Comparison of ENCODE assay signal across 1 fruit fly cellular context in genomic region chr3L:299952-300605, dm6.
TF ChIP-seq lines count a peak whose summit lies in the region.

No protein-coding gene starts in this region.

TF ChIP-seq in whole organism, embryonic, 481 proteins besides CTCF, POLR2A, EP300 and RAD21 (continued from another document):
- no peak for TF ChIP-seq vvl (GFP tag; IDR thresholded peaks at IDR 0.05; lab: Robert Waterston, UW)
- TF ChIP-seq Sry-δ (GFP tag; optimal IDR thresholded peaks at IDR 0.05; lab: Kevin White, UChicago), result no peak
- TF ChIP-seq CG1602 (GFP tag; optimal IDR thresholded peaks at IDR 0.05; lab: Kevin White, UChicago), result no peak
- TF ChIP-seq CG18262 (tag; optimal IDR thresholded peaks at IDR 0.05; lab: Kevin White, UChicago), result no peak
- TF ChIP-seq CG32772 (GFP tag; IDR thresholded peaks at IDR 0.05; lab: Robert Waterston, UW), result no peak
- TF ChIP-seq CG17912 (GFP tag; optimal IDR thresholded peaks at IDR 0.05; lab: Kevin White, UChicago), result no peak
- TF ChIP-seq zen (tag; optimal IDR thresholded peaks at IDR 0.05; lab: Kevin White, UChicago), result peak; percentile 20
- no peak for TF ChIP-seq az2 (GFP tag; optimal IDR thresholded peaks at IDR 0.05; lab: Kevin White, UChicago)
- no peak for TF ChIP-seq CG14860 (GFP tag; IDR thresholded peaks at IDR 0.05; lab: Robert Waterston, UW; ENCODE audit: partially characterized antibody)
- no peak for TF ChIP-seq wdn (GFP tag; IDR thresholded peaks at IDR 0.05; lab: Robert Waterston, UW)
- no peak for TF ChIP-seq CG10959 (GFP tag; IDR thresholded peaks at IDR 0.05; lab: Robert Waterston, UW)
- TF ChIP-seq shn (GFP tag; optimal IDR thresholded peaks at IDR 0.05; lab: Kevin White, UChicago), result no peak
- TF ChIP-seq unpg (GFP tag; optimal IDR thresholded peaks at IDR 0.05; lab: Kevin White, UChicago), result no peak
- peak; percentile 92 for TF ChIP-seq sug (tag; optimal IDR thresholded peaks at IDR 0.05; lab: Kevin White, UChicago)
- no peak for TF ChIP-seq CG10209 (GFP tag; optimal IDR thresholded peaks at IDR 0.05; lab: Kevin White, UChicago)
- no peak for TF ChIP-seq CG9817 (tag; optimal IDR thresholded peaks at IDR 0.05; lab: Kevin White, UChicago)
- TF ChIP-seq br (optimal IDR thresholded peaks at IDR 0.05; lab: Kevin White, UChicago), result no peak
- no peak for TF ChIP-seq chn (GFP tag; optimal IDR thresholded peaks at IDR 0.05; lab: Kevin White, UChicago)
- no peak for TF ChIP-seq twi (tag; optimal IDR thresholded peaks at IDR 0.05; lab: Kevin White, UChicago)
- TF ChIP-seq CG12104 (GFP tag; optimal IDR thresholded peaks at IDR 0.05; lab: Kevin White, UChicago), result no peak
- TF ChIP-seq CG42726 (GFP tag; IDR thresholded peaks at IDR 0.05; lab: Robert Waterston, UW; ENCODE audit: partially characterized antibody), result no peak
- peak; percentile 15 for TF ChIP-seq Hey (tag; optimal IDR thresholded peaks at IDR 0.05; lab: Kevin White, UChicago)
- TF ChIP-seq kah (GFP tag; optimal IDR thresholded peaks at IDR 0.05; lab: Kevin White, UChicago), result no peak
- TF ChIP-seq CG3847 (GFP tag; IDR thresholded peaks at IDR 0.05; lab: Robert Waterston, UW), result 0 out of 2 replicates have a peak, but pooled peaks have one; percentile 9
- TF ChIP-seq stc (GFP tag; IDR thresholded peaks at IDR 0.05; lab: Robert Waterston, UW), result no peak
- peak; percentile 83 for TF ChIP-seq CG10543 (GFP tag; optimal IDR thresholded peaks at IDR 0.05; lab: Kevin White, UChicago)
- no peak for TF ChIP-seq tio (GFP tag; optimal IDR thresholded peaks at IDR 0.05; lab: Kevin White, UChicago)
- no peak for TF ChIP-seq pita (GFP tag; optimal IDR thresholded peaks at IDR 0.05; lab: Kevin White, UChicago)
- peak; percentile 72 for TF ChIP-seq mirr (GFP tag; optimal IDR thresholded peaks at IDR 0.05; lab: Kevin White, UChicago)
- no peak for TF ChIP-seq Oaz (GFP tag; IDR thresholded peaks at IDR 0.05; lab: Robert Waterston, UW)
- TF ChIP-seq amos (GFP tag; IDR thresholded peaks at IDR 0.05; lab: Robert Waterston, UW; ENCODE audit: partially characterized antibody), result no peak; the same call in 1 of the 2 replicates
- TF ChIP-seq CG15514 (GFP tag; optimal IDR thresholded peaks at IDR 0.05; lab: Kevin White, UChicago), result no peak
- no peak for TF ChIP-seq HLH4C (GFP tag; IDR thresholded peaks at IDR 0.05; lab: Robert Waterston, UW; ENCODE audit: partially characterized antibody)
- TF ChIP-seq sr (GFP tag; IDR thresholded peaks at IDR 0.05; lab: Robert Waterston, UW), result no peak
- TF ChIP-seq trem (tag; optimal IDR thresholded peaks at IDR 0.05; lab: Kevin White, UChicago), result no peak
- TF ChIP-seq Eip74EF (GFP tag; optimal IDR thresholded peaks at IDR 0.05; lab: Kevin White, UChicago), result no peak
- no peak for TF ChIP-seq CG13894 (tag; optimal IDR thresholded peaks at IDR 0.05; lab: Kevin White, UChicago)
- TF ChIP-seq CG11247 (GFP tag; IDR thresholded peaks at IDR 0.05; lab: Robert Waterston, UW), result no peak
- no peak for TF ChIP-seq CG31224 (GFP tag; IDR thresholded peaks at IDR 0.05; lab: Robert Waterston, UW)
- no peak for TF ChIP-seq Atf-2 (GFP tag; optimal IDR thresholded peaks at IDR 0.05; lab: Kevin White, UChicago)
- TF ChIP-seq Hr39 (optimal IDR thresholded peaks at IDR 0.05; lab: Kevin White, UChicago), result no peak
- TF ChIP-seq phol (tag; optimal IDR thresholded peaks at IDR 0.05; lab: Kevin White, UChicago), result no peak
- no peak for TF ChIP-seq Mad (GFP tag; optimal IDR thresholded peaks at IDR 0.05; lab: Kevin White, UChicago)
- no peak for TF ChIP-seq wor (GFP tag; IDR thresholded peaks at IDR 0.05; lab: Robert Waterston, UW)
- TF ChIP-seq crc (GFP tag; optimal IDR thresholded peaks at IDR 0.05; lab: Kevin White, UChicago), result no peak
- TF ChIP-seq CrebB (tag; optimal IDR thresholded peaks at IDR 0.05; lab: Kevin White, UChicago), result no peak
- TF ChIP-seq emc (GFP tag; optimal IDR thresholded peaks at IDR 0.05; lab: Kevin White, UChicago), result no peak
- TF ChIP-seq Fer1 (GFP tag; optimal IDR thresholded peaks at IDR 0.05; lab: Kevin White, UChicago), result peak; percentile 34
- no peak for TF ChIP-seq CG11560 (tag; IDR thresholded peaks at IDR 0.05; lab: Robert Waterston, UW)
- no peak for TF ChIP-seq Nf-YA (GFP tag; IDR thresholded peaks at IDR 0.05; lab: Robert Waterston, UW)
- no peak for TF ChIP-seq dpn (GFP tag; optimal IDR thresholded peaks at IDR 0.05; lab: Kevin White, UChicago)
- no peak for TF ChIP-seq klu (GFP tag; IDR thresholded peaks at IDR 0.05; lab: Robert Waterston, UW)
- TF ChIP-seq CG32532 (GFP tag; IDR thresholded peaks at IDR 0.05; lab: Robert Waterston, UW), result no peak
- no peak for TF ChIP-seq mam (GFP tag; optimal IDR thresholded peaks at IDR 0.05; lab: Kevin White, UChicago)
- peak; percentile 58 for TF ChIP-seq ftz-f1 (GFP tag; optimal IDR thresholded peaks at IDR 0.05; lab: Kevin White, UChicago)
- no peak for TF ChIP-seq en (GFP tag; optimal IDR thresholded peaks at IDR 0.05; lab: Kevin White, UChicago)
- no peak for TF ChIP-seq CkIIα-i1 (GFP tag; IDR thresholded peaks at IDR 0.05; lab: Robert Waterston, UW)
- no peak for TF ChIP-seq ab (GFP tag; optimal IDR thresholded peaks at IDR 0.05; lab: Kevin White, UChicago)
- TF ChIP-seq btn (GFP tag; optimal IDR thresholded peaks at IDR 0.05; lab: Kevin White, UChicago), result no peak
- TF ChIP-seq CG17568 (GFP tag; optimal IDR thresholded peaks at IDR 0.05; lab: Kevin White, UChicago), result no peak
- TF ChIP-seq CG10431 (GFP tag; optimal IDR thresholded peaks at IDR 0.05; lab: Kevin White, UChicago), result no peak
- no peak for TF ChIP-seq BEAF-32 (GFP tag; optimal IDR thresholded peaks at IDR 0.05; lab: Kevin White, UChicago)
- no peak for TF ChIP-seq CG9727 (GFP tag; optimal IDR thresholded peaks at IDR 0.05; lab: Kevin White, UChicago)
- no peak for TF ChIP-seq CG7271 (tag; optimal IDR thresholded peaks at IDR 0.05; lab: Kevin White, UChicago)
- TF ChIP-seq CG33213 (GFP tag; optimal IDR thresholded peaks at IDR 0.05; lab: Kevin White, UChicago), result no peak
- no peak for TF ChIP-seq CG7357 (GFP tag; IDR thresholded peaks at IDR 0.05; lab: Robert Waterston, UW)
- TF ChIP-seq Optix (GFP tag; IDR thresholded peaks at IDR 0.05; lab: Robert Waterston, UW), result no peak
TF ChIP-seq in whole organism, embryonic: peak in this region for 28.
